Fruit fly (Drosophila melanogaster) S2 (cell line): ENCODE results near the gene mus304.

ENCODE experiments used
- CG8478 ChIP-seq: fragments of >200 bp; optimal IDR thresholded peaks from 2 replicates; lab custom pipeline; 2018
- CTCF ChIP-seq, 2 experiments: fragments of >200 bp; optimal IDR thresholded peaks; 2 replicates each; lab custom pipeline; 2018

Gene mus304

DNA sequence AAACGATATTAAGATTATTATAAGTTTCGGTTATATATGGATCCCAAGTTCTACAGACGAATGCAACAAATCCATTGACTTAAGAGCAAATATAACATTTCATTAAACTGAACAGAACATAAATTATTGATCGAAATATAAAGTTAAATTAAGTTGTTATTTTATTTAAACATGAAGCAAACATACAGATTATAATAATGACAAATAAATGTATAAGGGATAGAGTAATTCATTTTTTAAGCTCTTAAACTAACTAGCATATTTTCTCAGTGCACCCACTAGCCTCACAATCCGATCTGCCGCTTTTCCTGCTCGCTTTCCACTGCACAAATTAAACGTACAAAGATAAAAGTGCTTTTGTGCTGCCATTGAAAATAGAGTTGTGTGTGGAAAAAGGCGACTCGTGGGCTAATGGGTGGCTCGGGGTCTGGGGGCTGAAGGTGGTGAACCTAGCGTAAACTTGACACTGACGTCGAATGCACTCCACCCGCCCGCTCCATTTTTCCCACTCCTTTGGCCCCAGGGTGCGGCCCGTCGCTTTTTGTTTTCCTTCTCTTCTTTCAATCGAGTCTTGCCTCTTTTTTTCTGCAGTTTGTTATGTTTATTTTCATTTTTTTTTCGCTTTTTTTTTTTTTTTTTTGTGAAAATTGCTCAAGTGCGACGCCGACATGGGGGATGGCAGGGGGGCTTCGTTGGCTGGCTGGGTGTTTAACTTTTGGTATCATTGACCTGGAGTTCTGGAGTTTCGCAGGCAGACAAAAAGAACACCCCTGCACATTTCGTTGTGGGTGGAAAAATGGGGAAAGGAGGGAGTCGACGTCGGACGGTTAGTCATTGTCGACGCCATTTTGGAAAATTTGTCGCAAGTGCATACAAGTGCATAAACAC lies 29.8 kb upstream of the mus304 start:
- TF ChIP-seq CTCF (optimal IDR thresholded peaks at IDR 0.05; lab: Kevin White, UChicago) (no peak), CG8478 (lab: Kevin White, UChicago) (no peak)

DNA sequence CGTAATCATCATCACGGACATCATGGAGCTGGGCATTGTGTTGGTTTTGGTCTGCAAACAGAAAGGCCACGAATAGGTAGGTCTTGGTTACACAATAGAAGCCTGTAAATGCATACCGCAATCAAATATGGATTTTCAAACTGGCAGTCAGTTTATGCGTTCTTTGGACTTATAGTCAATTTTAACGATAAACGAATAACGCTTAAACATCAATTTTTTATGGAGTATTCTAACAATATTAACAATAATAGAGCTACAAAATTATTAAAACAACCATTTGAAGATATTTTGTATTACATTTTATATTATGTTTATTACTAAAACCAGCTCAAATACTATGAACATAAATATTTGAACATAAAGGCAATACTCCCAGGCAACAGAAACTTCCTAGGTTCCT lies 28.1 kb upstream of the mus304 start:
- TF ChIP-seq CG8478 (lab: Kevin White, UChicago) (no peak), CTCF (optimal IDR thresholded peaks at IDR 0.05; lab: Kevin White, UChicago) (no peak)

DNA sequence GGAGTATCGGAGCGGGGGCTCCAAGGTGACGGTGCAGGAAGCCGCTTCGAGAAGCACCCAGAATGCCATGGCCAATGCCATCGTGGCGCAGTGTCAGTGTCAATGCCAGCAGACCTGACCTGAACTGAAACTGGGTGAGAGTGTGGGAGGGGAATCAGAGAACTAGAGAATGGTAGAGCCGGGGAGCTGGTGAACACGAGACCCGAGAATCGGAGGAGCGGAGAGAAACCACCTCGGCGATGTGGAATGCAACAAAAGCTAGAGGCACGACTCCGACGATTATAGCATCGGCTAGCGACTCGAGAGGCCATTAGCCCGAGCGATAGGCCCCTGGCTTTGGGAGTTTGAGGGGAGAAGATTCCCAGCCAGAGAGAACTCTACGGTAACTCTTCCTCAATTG lies 27.7 kb upstream of the mus304 start:
- TF ChIP-seq CTCF (optimal IDR thresholded peaks at IDR 0.05; lab: Kevin White, UChicago) (no peak), CG8478 (lab: Kevin White, UChicago) (no peak)

dm6 chr3L:18083402-18083801 lies 26.2 kb upstream of the mus304 start:
- peak; percentile 69 to 86 for TF ChIP-seq CTCF (optimal IDR thresholded peaks at IDR 0.05; lab: Kevin White, UChicago)
- TF ChIP-seq CG8478 (lab: Kevin White, UChicago) = no peak

DNA sequence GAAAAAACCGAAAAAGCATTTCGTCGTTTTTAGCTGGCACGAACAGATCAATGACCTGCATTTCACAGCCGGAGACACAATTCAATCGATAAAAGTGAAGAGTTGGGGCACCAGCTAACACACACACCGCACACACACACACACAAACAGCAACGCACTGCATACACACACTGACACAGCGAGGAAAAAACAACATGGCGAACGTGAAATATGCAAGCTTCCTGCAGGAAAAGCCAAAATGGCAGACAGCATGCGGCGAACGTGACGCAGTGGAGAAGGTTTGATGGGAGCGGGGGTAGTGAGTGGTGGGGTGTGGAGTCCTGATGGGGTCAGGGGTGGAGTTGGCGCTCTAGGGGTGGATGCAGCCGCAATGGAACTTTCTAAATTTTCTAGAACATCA lies 25.6 kb upstream of the mus304 start:
- no peak for TF ChIP-seq CG8478 (lab: Kevin White, UChicago)
- TF ChIP-seq CTCF (optimal IDR thresholded peaks at IDR 0.05; lab: Kevin White, UChicago) = no peak

- TF ChIP-seq CTCF (optimal IDR thresholded peaks at IDR 0.05; lab: Kevin White, UChicago) = no peak
- TF ChIP-seq CG8478 (lab: Kevin White, UChicago) = no peak
Measured at dm6 chr3L:18086754-18087685, 22.6 kb upstream of the mus304 start, which contains the start of gene CG34253. Gene CG34253, minus strand, starts transcription at chr3L:18087320.

dm6 chr3L:18088027-18088426 lies 21.6 kb upstream of the mus304 start:
- no peak for TF ChIP-seq CG8478 (lab: Kevin White, UChicago)
- peak; percentile 35 to 65 for TF ChIP-seq CTCF (optimal IDR thresholded peaks at IDR 0.05; lab: Kevin White, UChicago)

dm6 chr3L:18093875-18094274 lies 15.7 kb upstream of the mus304 start:
- TF ChIP-seq CTCF (optimal IDR thresholded peaks at IDR 0.05; lab: Kevin White, UChicago) = no peak
- no peak for TF ChIP-seq CG8478 (lab: Kevin White, UChicago)

- TF ChIP-seq CG8478 (lab: Kevin White, UChicago) (no peak), CTCF (optimal IDR thresholded peaks at IDR 0.05; lab: Kevin White, UChicago) (no peak)
Measured at dm6 chr3L:18096726-18097125, 12.9 kb upstream of the mus304 start.

- no peak for TF ChIP-seq CG8478 (lab: Kevin White, UChicago)
- TF ChIP-seq CTCF (optimal IDR thresholded peaks at IDR 0.05; lab: Kevin White, UChicago) = no peak
Measured at dm6 chr3L:18099715-18100114, 9.9 kb upstream of the mus304 start.

DNA sequence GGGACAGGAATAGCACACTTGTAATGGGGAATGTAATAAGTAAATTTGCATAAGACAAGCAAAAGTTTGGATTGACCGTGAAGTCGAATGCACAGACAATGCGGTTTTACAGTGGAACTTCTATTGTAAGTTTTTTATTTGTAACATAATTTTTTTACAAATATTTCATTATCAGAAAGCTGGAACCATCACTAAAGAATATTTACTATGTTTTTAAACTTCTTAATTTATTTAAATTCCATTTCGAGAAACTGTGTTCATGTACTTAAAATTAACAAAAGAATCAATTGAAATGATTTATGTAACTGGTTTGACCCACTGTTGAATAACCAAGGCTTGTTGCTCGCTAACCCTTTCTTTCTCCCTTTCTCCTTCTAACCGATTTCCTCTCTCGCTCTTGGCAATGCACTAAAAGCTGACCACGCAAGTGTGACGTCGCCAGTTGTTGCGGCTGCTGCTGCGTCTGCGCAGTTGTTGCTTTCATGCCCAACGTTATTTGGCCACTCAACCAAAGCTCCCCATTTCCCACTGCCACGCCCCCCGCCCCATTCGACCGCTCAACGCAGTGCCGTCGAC lies 8.1 kb upstream of the mus304 start:
- TF ChIP-seq CTCF (optimal IDR thresholded peaks at IDR 0.05; lab: Kevin White, UChicago) (no peak), CG8478 (lab: Kevin White, UChicago) (no peak)

dm6 chr3L:18102161-18102565 lies 7.5 kb upstream of the mus304 start:
- TF ChIP-seq CTCF (optimal IDR thresholded peaks at IDR 0.05; lab: Kevin White, UChicago) (no peak), CG8478 (lab: Kevin White, UChicago) (no peak)

- TF ChIP-seq CG8478 (lab: Kevin White, UChicago) (no peak), CTCF (optimal IDR thresholded peaks at IDR 0.05; lab: Kevin White, UChicago) (no peak)
Measured at dm6 chr3L:18105343-18106020, 4.1 kb upstream of the mus304 start.
